Worm (Caenorhabditis elegans) whole organism, L4 larva: ENCODE results near the gene ZK381.2.

Experiments used
- Y105C5A.15 ChIP-seq: fragments of 200-800 bp; sonication (Bioruptor generic); IDR thresholded peaks from 2 replicates; pipeline ENCODE4 v1.3.6; 2022; ENCODE audit warnings: missing genetic modification characterization, missing compliant biosample characterization
- Y5F2A.4 ChIP-seq: fragments of 200-800 bp; sonication (Bioruptor generic); optimal IDR thresholded peaks from 2 replicates; lab custom pipeline; 2018; ENCODE audit warnings: mild to moderate bottlenecking, missing genetic modification characterization, missing compliant biosample characterization
- jun-1 ChIP-seq: fragments of 150-350 bp; optimal IDR thresholded peaks from 2 replicates; lab custom pipeline; 2014; ENCODE audit warnings: missing biosample characterization, missing genetic modification reagents, missing genetic modification characterization
- lin-15B ChIP-seq: fragments of 150-350 bp; sonication (generic microtip); optimal IDR thresholded peaks from 3 replicates; lab custom pipeline; 2014; ENCODE audit warnings: missing biosample characterization, missing genetic modification characterization
- pha-4 ChIP-seq, 2 experiments: fragments of 150-350 bp in 1 of 2; fragments of 200-800 bp in 1 of 2; sonication (Bioruptor generic) in 1 of 2; IDR thresholded peaks in 1 of 2; optimal IDR thresholded peaks in 1 of 2; 2 replicates each; pipeline versions ENCODE4 v1.3.6 to Lab custom; 2014 to 2022; ENCODE audit warnings: missing genetic modification characterization in 2 of 2, missing genetic modification reagents in 2 of 2, missing biosample characterization in 1 of 2, missing compliant biosample characterization in 1 of 2

- TF ChIP-seq Y105C5A.15 (GFP tag; lab: Robert Waterston, UW), result no peak
- TF ChIP-seq Y5F2A.4 (GFP tag; lab: Kevin White, UChicago), result no peak
- no peak for TF ChIP-seq lin-15B (tag; lab: Kevin White, UChicago)
- no peak for TF ChIP-seq jun-1 (tag; lab: Kevin White, UChicago)
- TF ChIP-seq pha-4 (GFP tag; IDR thresholded peaks at IDR 0.05; lab: Robert Waterston, UW), result no peak
- TF ChIP-seq pha-4 (tag; optimal IDR thresholded peaks at IDR 0.05; lab: Kevin White, UChicago), result no peak
These were observed 38.0 kb downstream of the ZK381.2 start, which contains the start of gene cht-3 for ce11 chrIV:7003323-7003722.
